Worm (Caenorhabditis elegans) whole organism, early embryonic: ENCODE results near the gene sdz-31.

ENCODE experiments used
- F13C5.2 ChIP-seq: sonication (generic microtip); optimal IDR thresholded peaks from 2 replicates; lab custom pipeline; 2017; ENCODE audit warnings: mild to moderate bottlenecking, missing genetic modification characterization, inconsistent platforms, missing compliant biosample characterization
- aly-1 ChIP-seq: sonication (generic microtip); optimal IDR thresholded peaks from 2 replicates; lab custom pipeline; 2016; ENCODE audit warnings: missing genetic modification characterization, missing compliant biosample characterization
- ama-1 ChIP-seq: fragments of 150-350 bp; optimal IDR thresholded peaks from 2 replicates; lab custom pipeline; 2014
- ceh-36 ChIP-seq: sonication (generic microtip); optimal IDR thresholded peaks from 2 replicates; lab custom pipeline; 2016; ENCODE audit warnings: missing genetic modification characterization, inconsistent platforms, missing compliant biosample characterization
- ets-7 ChIP-seq: sonication (generic microtip); optimal IDR thresholded peaks from 2 replicates; lab custom pipeline; 2016; ENCODE audit warnings: missing genotype, missing genetic modification characterization, missing compliant biosample characterization
- hmbx-1 ChIP-seq: sonication (generic microtip); optimal IDR thresholded peaks from 2 replicates; lab custom pipeline; 2016; ENCODE audit warnings: mild to moderate bottlenecking, missing genetic modification characterization, missing compliant biosample characterization
- hmg-4 ChIP-seq: fragments of 200-800 bp; sonication (Bioruptor generic); optimal IDR thresholded peaks from 2 replicates; lab custom pipeline; 2018; ENCODE audit warnings: mild to moderate bottlenecking, missing genetic modification characterization, missing compliant biosample characterization
- pes-1 ChIP-seq: fragments of 200-800 bp; sonication (Bioruptor generic); IDR thresholded peaks from 2 replicates; pipeline ENCODE4 v1.3.6; 2022; ENCODE audit warnings: missing genetic modification reagents, missing genetic modification characterization, missing compliant biosample characterization
- tbx-37 ChIP-seq: fragments of 200-800 bp; sonication (Bioruptor generic); conservative IDR thresholded peaks from 2 replicates; pipeline ENCODE4 v1.3.6; 2022; ENCODE audit warnings: missing genetic modification reagents, missing genetic modification characterization, missing compliant biosample characterization

DNA sequence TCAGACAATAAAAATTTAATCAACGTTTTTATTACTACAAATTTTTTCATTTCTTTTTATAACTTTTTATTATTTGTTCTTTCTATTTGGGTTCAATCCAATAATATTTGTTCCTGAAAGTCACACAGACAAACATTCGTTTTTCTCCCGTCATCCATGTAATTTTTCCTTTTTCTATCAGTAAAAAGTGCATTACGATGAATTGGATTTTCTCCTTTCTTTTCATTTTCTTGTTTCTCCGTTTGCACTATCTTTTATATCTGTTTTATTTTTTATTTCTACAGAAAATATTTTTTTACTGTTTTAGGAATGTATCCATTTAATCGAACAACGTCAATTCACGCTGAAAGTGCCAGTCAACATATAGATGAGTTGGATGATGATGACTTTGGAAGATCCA, 19.3 kb downstream of the sdz-31 start, which contains the start of gene egl-47:
- TF ChIP-seq ama-1 (lab: Kevin White, UChicago) (no peak), tbx-37 (no peak), aly-1 (tag; lab: Kevin White, UChicago) (no peak), hmg-4 (GFP tag; lab: Kevin White, UChicago) (no peak), hmbx-1 (no peak), pes-1 (no peak), F13C5.2 (tag; lab: Kevin White, UChicago) (no peak), ceh-36 (no peak), ets-7 (tag; lab: Kevin White, UChicago) (no peak)
